Worm (Caenorhabditis elegans) whole organism, mixed stage, embryonic: ENCODE results near the gene pigt-1.

ENCODE experiments used
- blmp-1 ChIP-seq: fragments of 150-350 bp; optimal IDR thresholded peaks from 2 replicates; lab custom pipeline; 2014; ENCODE audit warnings: missing biosample characterization, missing genetic modification characterization
- ceh-39 ChIP-seq: fragments of 150-350 bp; optimal IDR thresholded peaks from 2 replicates; lab custom pipeline; 2014; ENCODE audit warnings: missing biosample characterization, missing genetic modification characterization
- ceh-43 ChIP-seq: fragments of 200-800 bp; sonication (Bioruptor generic); optimal IDR thresholded peaks from 2 replicates; lab custom pipeline; 2018; ENCODE audit warnings: mild to moderate bottlenecking, missing genetic modification characterization, moderate library complexity, missing compliant biosample characterization
- ceh-83 ChIP-seq: fragments of 200-800 bp; sonication (Bioruptor generic); optimal IDR thresholded peaks from 2 replicates; lab custom pipeline; 2018; ENCODE audit warnings: mild to moderate bottlenecking, missing genetic modification characterization, missing compliant biosample characterization
- ces-1 ChIP-seq: fragments of 150-350 bp; optimal IDR thresholded peaks from 2 replicates; lab custom pipeline; 2014; ENCODE audit warnings: missing biosample characterization, missing genetic modification reagents, missing genetic modification characterization
- cnd-1 ChIP-seq: fragments of 200-800 bp; sonication (Bioruptor generic); optimal IDR thresholded peaks from 2 replicates; lab custom pipeline; 2018; ENCODE audit warnings: mild to moderate bottlenecking, missing genetic modification characterization, missing compliant biosample characterization
- drap-1 ChIP-seq: fragments of 200-800 bp; sonication (Bioruptor generic); optimal IDR thresholded peaks from 3 replicates; lab custom pipeline; 2018; ENCODE audit warnings: mild to moderate bottlenecking, missing genetic modification characterization, missing compliant biosample characterization
- elt-1 ChIP-seq: sonication (generic microtip); optimal IDR thresholded peaks from 2 replicates; lab custom pipeline; 2017; ENCODE audit warnings: missing genetic modification characterization, mild to moderate bottlenecking, missing compliant biosample characterization, antibody characterized with exemption, moderate library complexity, borderline replicate concordance; ENCODE audit not compliant: insufficient read depth
- elt-3 ChIP-seq: fragments of 150-350 bp; optimal IDR thresholded peaks from 2 replicates; lab custom pipeline; 2014; ENCODE audit warnings: missing biosample characterization, missing genetic modification characterization
- flh-1 ChIP-seq: fragments of 200-800 bp; sonication (Bioruptor generic); optimal IDR thresholded peaks from 2 replicates; lab custom pipeline; 2018; ENCODE audit warnings: mild to moderate bottlenecking, missing genetic modification characterization, moderate library complexity, missing compliant biosample characterization
- ham-2 ChIP-seq: fragments of 200-800 bp; sonication (Bioruptor generic); optimal IDR thresholded peaks from 2 replicates; lab custom pipeline; 2018; ENCODE audit warnings: mild to moderate bottlenecking, missing genetic modification characterization, missing compliant biosample characterization
- lin-13 ChIP-seq: fragments of 150-350 bp; optimal IDR thresholded peaks from 2 replicates; lab custom pipeline; 2014; ENCODE audit warnings: missing biosample characterization, missing genetic modification characterization
- lin-32 ChIP-seq: fragments of 200-800 bp; sonication (Bioruptor generic); optimal IDR thresholded peaks from 2 replicates; lab custom pipeline; 2018; ENCODE audit warnings: mild to moderate bottlenecking, missing genetic modification characterization, missing compliant biosample characterization
- lsy-2 ChIP-seq: fragments of 150-350 bp; optimal IDR thresholded peaks from 2 replicates; lab custom pipeline; 2014; ENCODE audit warnings: missing biosample characterization, missing genetic modification characterization
- mab-5 ChIP-seq: fragments of 150-350 bp; optimal IDR thresholded peaks from 2 replicates; lab custom pipeline; 2014; ENCODE audit warnings: missing biosample characterization, missing genetic modification characterization
- mep-1 ChIP-seq: fragments of 150-350 bp; optimal IDR thresholded peaks from 2 replicates; lab custom pipeline; 2017; ENCODE audit warnings: missing biosample characterization, missing genetic modification reagents, missing genetic modification characterization, inconsistent platforms
- mls-2 ChIP-seq: sonication (generic microtip); optimal IDR thresholded peaks from 2 replicates; lab custom pipeline; 2016; ENCODE audit warnings: mild to moderate bottlenecking, missing genetic modification characterization, moderate library complexity, missing compliant biosample characterization
- nhr-237 ChIP-seq: fragments of 150-350 bp; optimal IDR thresholded peaks from 2 replicates; lab custom pipeline; 2014; ENCODE audit warnings: missing biosample characterization, missing genetic modification characterization
- nhr-28 ChIP-seq: fragments of 150-350 bp; optimal IDR thresholded peaks from 2 replicates; lab custom pipeline; 2014; ENCODE audit warnings: missing biosample characterization, missing genetic modification characterization
- nhr-76 ChIP-seq: sonication (generic microtip); optimal IDR thresholded peaks from 2 replicates; lab custom pipeline; 2017; ENCODE audit warnings: missing biosample characterization, missing genetic modification characterization
- pha-4 ChIP-seq: fragments of 150-350 bp; optimal IDR thresholded peaks from 2 replicates; lab custom pipeline; 2018; ENCODE audit warnings: missing biosample characterization, missing genetic modification reagents, missing genetic modification characterization
- sem-2 ChIP-seq: fragments of 200-800 bp; sonication (Bioruptor generic); optimal IDR thresholded peaks from 2 replicates; lab custom pipeline; 2018; ENCODE audit warnings: mild to moderate bottlenecking, missing genetic modification characterization, missing compliant biosample characterization
- snpc-4 ChIP-seq: fragments of 150-350 bp; optimal IDR thresholded peaks from 2 replicates; lab custom pipeline; 2014; ENCODE audit warnings: missing biosample characterization, missing genetic modification characterization
- sptf-1 ChIP-seq: sonication (generic microtip); optimal IDR thresholded peaks from 2 replicates; lab custom pipeline; 2017; ENCODE audit warnings: mild to moderate bottlenecking, missing genetic modification characterization, moderate library complexity, missing compliant biosample characterization
- unc-120 ChIP-seq: sonication (generic microtip); optimal IDR thresholded peaks from 2 replicates; lab custom pipeline; 2017; ENCODE audit warnings: missing genetic modification characterization, missing compliant biosample characterization; ENCODE audit not compliant: poor library complexity, severe bottlenecking
- unc-62 ChIP-seq: fragments of 150-350 bp; optimal IDR thresholded peaks from 2 replicates; lab custom pipeline; 2014; ENCODE audit warnings: missing biosample characterization, missing genetic modification reagents, missing genetic modification characterization

Gene pigt-1

ce11 chrV:10918373-10918772 lies 40.2 kb downstream of the pigt-1 start, which contains the start of gene F58B4.2:
Gene F58B4.2 (minus strand): TSS chrV:10918473.
- TF ChIP-seq unc-120 (tag; lab: Kevin White, UChicago) (no peak), lin-13 (tag; lab: Kevin White, UChicago) (no peak), elt-1 (tag; lab: Kevin White, UChicago) (no peak), flh-1 (GFP tag; lab: Kevin White, UChicago) (no peak), ceh-39 (no peak), ces-1 (GFP tag; lab: Kevin White, UChicago) (no peak), lin-32 (GFP tag; lab: Kevin White, UChicago) (no peak), sptf-1 (tag; lab: Kevin White, UChicago) (no peak), nhr-28 (tag; lab: Kevin White, UChicago) (no peak), elt-3 (tag; lab: Kevin White, UChicago) (no peak), drap-1 (GFP tag; lab: Kevin White, UChicago) (no peak), ham-2 (no peak), nhr-76 (tag; lab: Kevin White, UChicago) (no peak), nhr-237 (tag; lab: Kevin White, UChicago) (no peak), mep-1 (tag; lab: Kevin White, UChicago) (no peak), unc-62 (GFP tag; lab: Kevin White, UChicago) (no peak)
- TF ChIP-seq, all 35 proteins: peak for 0

ce11 chrV:10915922-10916321 lies 42.7 kb downstream of the pigt-1 start:
- TF ChIP-seq unc-62 (GFP tag; lab: Kevin White, UChicago), result peak; percentile 81
- TF ChIP-seq unc-120 (tag; lab: Kevin White, UChicago), result no peak

- no peak for TF ChIP-seq cnd-1 (tag; lab: Kevin White, UChicago)
- TF ChIP-seq ham-2, result no peak
- TF ChIP-seq mab-5 (tag; lab: Kevin White, UChicago), result no peak
- no peak for TF ChIP-seq snpc-4 (tag; lab: Kevin White, UChicago)
- TF ChIP-seq lin-32 (GFP tag; lab: Kevin White, UChicago), result no peak
- no peak for TF ChIP-seq elt-1 (tag; lab: Kevin White, UChicago)
- TF ChIP-seq sem-2 (GFP tag; lab: Kevin White, UChicago), result no peak
- TF ChIP-seq ceh-43 (GFP tag; lab: Kevin White, UChicago), result no peak
- no peak for TF ChIP-seq nhr-28 (tag; lab: Kevin White, UChicago)
- TF ChIP-seq elt-3 (tag; lab: Kevin White, UChicago), result no peak
- TF ChIP-seq mls-2 (tag; lab: Kevin White, UChicago), result no peak
- no peak for TF ChIP-seq blmp-1 (tag; lab: Kevin White, UChicago)
- TF ChIP-seq, all 35 proteins: peak for 0
Observed at ce11 chrV:10909959-10910358, 48.7 kb downstream of the pigt-1 start.

ce11 chrV:10909071-10909470 lies 49.5 kb downstream of the pigt-1 start, which contains the start of gene zzz-1:
Gene zzz-1 (minus strand): TSS chrV:10909171.
- TF ChIP-seq lsy-2, result no peak
- TF ChIP-seq cnd-1 (tag; lab: Kevin White, UChicago), result no peak
- no peak for TF ChIP-seq ces-1 (GFP tag; lab: Kevin White, UChicago)
- no peak for TF ChIP-seq nhr-237 (tag; lab: Kevin White, UChicago)
- TF ChIP-seq nhr-76 (tag; lab: Kevin White, UChicago), result no peak
- no peak for TF ChIP-seq sem-2 (GFP tag; lab: Kevin White, UChicago)
- no peak for TF ChIP-seq pha-4 (tag; lab: Kevin White, UChicago)
- no peak for TF ChIP-seq drap-1 (GFP tag; lab: Kevin White, UChicago)
- TF ChIP-seq blmp-1 (tag; lab: Kevin White, UChicago), result no peak
- no peak for TF ChIP-seq ceh-83 (GFP tag; lab: Kevin White, UChicago)
- TF ChIP-seq, all 35 proteins: peak for 0
